Fruit fly (Drosophila melanogaster) S2 (cell line): ENCODE data around the gene Glys.

Experiments used
- CG8478 ChIP-seq: fragments of >200 bp; optimal IDR thresholded peaks from 2 replicates; lab custom pipeline; 2018
- CTCF ChIP-seq, 2 experiments: fragments of >200 bp; optimal IDR thresholded peaks; 2 replicates each; lab custom pipeline; 2018

Gene Glys

DNA sequence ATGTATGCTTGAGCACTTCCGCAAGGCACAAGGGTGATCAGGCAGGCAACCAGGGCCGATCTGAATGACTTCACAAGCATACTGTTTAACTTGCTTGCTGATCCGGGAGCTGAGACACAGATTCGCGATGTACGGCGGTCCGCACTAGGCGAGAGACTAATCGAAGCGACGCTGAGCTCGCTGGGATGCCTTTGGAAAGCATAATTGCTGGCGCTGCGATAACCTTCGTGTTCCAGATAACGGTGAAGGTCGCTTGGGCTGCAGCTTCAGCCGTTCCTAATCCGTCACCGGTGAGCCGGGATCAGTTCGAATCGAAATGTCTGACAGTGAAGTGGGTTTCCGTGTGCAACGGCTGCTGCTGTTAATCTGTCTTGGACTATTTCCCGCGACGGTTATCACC lies 10.5 kb downstream of the Glys start, which contains the start of the genes CG6912 and CG3984:
CG6912 (minus strand) TSS at position 159 of the 400 bp plus-strand sequence.
CG3984 (plus strand) TSS at position 303 of the 400 bp plus-strand sequence.
- no peak for TF ChIP-seq CTCF (optimal IDR thresholded peaks at IDR 0.05; lab: Kevin White, UChicago)
- TF ChIP-seq CG8478 (lab: Kevin White, UChicago): no peak

DNA sequence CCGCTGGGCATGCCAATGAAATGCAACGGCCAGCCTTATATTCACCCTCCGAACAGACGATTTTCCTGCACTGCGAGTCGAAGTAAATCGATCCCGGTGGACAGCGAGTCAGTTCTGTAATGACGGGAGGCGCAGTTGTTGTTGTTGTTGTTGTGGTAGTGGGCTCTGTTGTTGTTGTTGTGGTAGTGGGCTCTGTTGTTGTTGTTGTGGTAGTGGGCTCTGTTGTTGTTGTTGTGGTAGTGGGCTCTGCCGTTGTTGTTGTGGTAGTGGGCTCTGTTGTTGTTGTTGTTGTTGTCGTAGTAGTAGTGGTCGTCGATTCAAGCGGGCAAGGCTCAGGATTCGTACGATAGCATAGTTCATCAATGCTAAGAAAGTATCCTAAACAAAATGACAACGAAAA lies 11.3 kb downstream of the Glys start:
- no peak for TF ChIP-seq CTCF (optimal IDR thresholded peaks at IDR 0.05; lab: Kevin White, UChicago)
- TF ChIP-seq CG8478 (lab: Kevin White, UChicago): no peak

DNA sequence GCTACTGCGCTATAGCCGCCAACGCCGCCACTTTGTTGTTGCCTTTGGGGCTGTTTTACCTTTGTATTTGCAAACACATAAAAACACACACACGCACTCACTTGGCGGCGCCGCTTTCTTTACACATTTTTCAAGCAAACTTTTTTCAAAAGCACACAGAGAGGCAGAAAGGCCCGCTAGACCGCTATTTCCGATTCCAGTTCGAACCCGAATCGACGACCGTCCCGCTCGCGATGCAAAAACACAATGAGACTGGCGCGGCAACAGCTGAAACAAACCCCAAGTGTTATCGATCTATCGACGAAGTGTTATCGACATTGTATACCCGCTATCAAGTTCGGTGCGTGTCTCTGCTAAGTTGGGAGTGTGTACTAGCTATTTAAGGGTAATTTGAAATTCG lies 15.7 kb downstream of the Glys start, which contains the start of gene CG42788:
CG42788 (minus strand) TSS at position 250 of the 400 bp plus-strand sequence.
- peak; percentile 30 to 65 for TF ChIP-seq CTCF (optimal IDR thresholded peaks at IDR 0.05; lab: Kevin White, UChicago)
- TF ChIP-seq CG8478 (lab: Kevin White, UChicago): no peak

DNA sequence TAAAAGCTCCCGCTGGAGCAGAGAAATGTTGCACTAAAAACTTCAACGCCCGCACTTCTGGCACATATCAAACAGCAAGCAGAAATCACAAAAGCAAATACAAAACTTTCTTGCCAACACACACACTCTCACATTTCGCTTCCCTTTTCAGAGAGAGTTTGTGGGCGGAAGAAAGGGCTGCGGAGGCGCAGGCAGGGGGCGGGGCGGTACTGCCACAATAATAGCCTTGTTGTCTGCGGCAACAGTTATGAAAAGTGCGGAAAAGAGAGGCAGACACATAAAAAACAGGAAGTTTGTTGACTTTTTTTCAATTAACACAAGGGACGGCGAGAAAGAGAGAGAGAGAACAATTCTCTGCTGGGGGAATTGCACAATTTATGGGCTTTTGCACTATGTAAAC lies 16.5 kb downstream of the Glys start:
- TF ChIP-seq CTCF (optimal IDR thresholded peaks at IDR 0.05; lab: Kevin White, UChicago) (no peak), CG8478 (lab: Kevin White, UChicago) (no peak)

DNA sequence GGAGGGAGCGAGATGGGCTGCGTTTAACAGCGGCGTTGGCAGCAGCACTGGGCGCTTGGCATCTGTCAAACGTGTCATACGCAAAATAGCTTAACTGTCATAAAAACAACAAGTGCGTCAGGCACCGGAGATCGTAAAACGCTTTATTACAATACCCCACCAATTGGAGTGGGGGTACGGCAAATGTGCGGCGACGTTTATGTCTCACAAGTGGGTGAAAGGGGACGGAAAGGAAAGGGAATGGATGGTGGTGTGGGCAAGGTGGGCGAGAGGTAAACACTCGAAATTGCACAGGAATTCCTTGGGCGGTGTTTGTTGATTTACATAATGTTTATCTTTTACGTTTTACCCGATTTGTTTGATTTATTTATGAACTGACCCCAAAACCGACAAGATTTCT lies 17.3 kb downstream of the Glys start:
- TF ChIP-seq CTCF (optimal IDR thresholded peaks at IDR 0.05; lab: Kevin White, UChicago): no peak
- no peak for TF ChIP-seq CG8478 (lab: Kevin White, UChicago)

DNA sequence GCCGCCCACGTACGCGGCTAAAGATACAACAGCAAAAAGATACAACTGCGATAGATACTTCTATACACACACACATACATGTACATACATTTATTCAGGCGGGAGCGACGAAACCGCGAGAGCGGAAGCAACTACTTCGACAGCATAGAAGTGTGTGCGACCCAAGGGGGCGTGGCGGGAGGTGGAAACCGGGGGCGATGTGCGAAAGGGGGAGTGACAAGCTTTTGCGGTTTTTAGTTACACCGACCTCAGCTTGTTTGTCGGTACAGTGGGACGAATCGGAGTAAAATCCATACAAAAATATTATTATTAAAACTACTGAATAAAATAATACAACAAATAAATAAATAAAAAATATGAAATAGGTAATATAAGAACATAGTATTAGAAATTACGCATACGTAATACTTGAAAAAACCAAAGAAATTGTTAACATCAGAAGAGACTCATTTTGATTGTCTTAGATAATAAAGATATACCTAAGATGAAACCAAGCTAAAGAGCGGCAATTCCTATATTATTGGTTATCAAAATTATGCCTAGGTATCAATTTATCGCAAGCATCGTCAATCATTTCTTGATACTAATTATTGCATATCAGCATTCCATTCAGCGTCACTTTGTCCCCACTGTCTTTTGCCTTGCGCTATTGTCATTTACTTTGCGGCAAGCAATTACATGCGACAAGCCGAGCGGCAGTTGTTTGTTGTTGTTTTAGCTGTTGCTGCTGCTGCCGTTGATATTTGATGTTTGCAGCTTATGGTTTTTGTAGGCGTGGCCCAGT lies 18.5 kb downstream of the Glys start:
- no peak for TF ChIP-seq CG8478 (lab: Kevin White, UChicago)
- TF ChIP-seq CTCF (optimal IDR thresholded peaks at IDR 0.05; lab: Kevin White, UChicago): no peak

DNA sequence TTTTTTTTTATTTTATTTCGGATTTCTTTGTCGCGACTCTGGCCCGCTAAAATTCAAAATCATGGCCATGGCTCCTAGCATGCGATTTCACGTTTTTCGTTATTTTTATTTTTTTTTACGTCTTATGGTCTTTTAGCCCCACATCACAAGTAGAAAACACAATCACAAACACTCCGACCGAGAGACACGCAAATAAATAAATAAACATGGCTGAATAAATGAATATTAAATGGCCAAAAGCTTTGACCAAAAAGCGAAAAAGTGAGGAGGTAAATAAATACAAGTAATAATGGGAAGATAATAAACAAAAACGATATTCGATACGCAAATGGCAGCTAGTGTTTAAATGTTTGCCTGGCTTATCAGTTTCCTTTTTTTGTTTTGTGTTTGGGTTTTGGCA lies 19.3 kb downstream of the Glys start:
- TF ChIP-seq CG8478 (lab: Kevin White, UChicago): no peak
- no peak for TF ChIP-seq CTCF (optimal IDR thresholded peaks at IDR 0.05; lab: Kevin White, UChicago)

DNA sequence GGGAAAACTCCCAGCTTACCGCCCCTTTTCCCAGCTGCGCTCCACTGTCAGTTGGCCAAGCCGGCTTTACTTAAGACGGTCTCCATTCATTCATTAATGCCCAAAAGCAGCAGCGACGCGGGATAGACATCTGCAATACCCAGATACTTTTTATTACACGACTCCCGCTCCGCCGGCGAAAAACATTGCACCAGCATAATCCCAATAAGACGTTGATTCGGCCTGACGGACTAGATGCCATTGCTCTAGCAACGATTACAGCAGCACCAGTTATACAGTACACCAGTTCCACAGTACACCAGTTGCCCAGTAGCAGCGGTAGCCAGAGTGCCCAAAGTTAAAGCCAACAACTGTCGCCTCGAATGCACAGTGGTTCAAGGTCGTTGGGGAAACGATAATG lies 21.5 kb downstream of the Glys start:
- TF ChIP-seq CTCF (optimal IDR thresholded peaks at IDR 0.05; lab: Kevin White, UChicago) (no peak), CG8478 (lab: Kevin White, UChicago) (no peak)

DNA sequence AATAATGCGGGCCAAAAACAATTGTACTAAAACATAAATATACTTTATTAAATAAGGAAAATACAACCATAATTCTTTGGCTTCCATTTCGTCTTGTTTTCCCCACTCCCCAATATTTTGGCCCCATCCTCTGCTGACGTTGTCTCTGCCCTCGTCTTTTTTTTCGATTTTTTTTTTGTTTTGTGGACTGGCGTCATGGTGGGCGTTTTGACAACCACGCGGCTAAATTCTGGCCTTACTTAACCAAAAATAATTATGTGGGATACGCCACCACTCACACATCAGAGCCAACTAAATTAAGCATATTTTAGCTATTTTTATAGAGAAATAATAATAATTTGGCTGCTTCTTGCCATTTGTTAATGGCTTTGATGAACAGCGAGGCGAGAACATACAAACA lies 22.8 kb downstream of the Glys start:
- no peak for TF ChIP-seq CG8478 (lab: Kevin White, UChicago)
- TF ChIP-seq CTCF (optimal IDR thresholded peaks at IDR 0.05; lab: Kevin White, UChicago): no peak

DNA sequence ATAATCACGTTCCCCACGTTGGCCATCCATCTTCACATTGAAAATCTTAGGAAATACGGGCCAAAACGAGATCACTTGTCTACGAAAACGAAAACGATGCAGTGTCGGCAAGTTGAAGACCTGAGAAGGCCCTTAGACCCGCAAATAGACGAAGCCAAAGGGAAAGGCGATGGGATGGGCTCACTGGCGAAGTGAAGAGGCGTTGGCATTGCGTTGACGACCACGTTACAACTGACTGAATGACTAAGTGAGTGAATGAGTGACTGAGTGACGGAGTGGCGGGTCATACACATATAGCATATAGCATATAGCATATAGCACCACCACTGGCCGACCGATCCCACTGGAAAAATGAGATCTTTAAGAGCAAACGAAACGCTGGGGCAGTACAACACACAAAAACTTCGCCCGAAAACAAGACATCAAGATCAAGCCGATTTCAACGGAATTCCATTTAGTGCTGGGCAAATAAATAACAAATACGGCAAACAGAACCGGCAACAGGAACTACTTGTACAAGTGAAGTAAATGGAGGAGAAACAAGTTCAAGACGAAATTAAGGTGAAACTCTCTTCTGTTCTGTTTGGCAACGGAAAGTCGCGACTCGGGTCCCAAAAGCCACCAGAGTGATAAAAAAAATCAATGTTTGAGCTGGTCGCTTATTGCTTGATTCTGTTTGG lies 24.2 kb downstream of the Glys start:
- TF ChIP-seq CTCF (optimal IDR thresholded peaks at IDR 0.05; lab: Kevin White, UChicago) (no peak), CG8478 (lab: Kevin White, UChicago) (no peak)

DNA sequence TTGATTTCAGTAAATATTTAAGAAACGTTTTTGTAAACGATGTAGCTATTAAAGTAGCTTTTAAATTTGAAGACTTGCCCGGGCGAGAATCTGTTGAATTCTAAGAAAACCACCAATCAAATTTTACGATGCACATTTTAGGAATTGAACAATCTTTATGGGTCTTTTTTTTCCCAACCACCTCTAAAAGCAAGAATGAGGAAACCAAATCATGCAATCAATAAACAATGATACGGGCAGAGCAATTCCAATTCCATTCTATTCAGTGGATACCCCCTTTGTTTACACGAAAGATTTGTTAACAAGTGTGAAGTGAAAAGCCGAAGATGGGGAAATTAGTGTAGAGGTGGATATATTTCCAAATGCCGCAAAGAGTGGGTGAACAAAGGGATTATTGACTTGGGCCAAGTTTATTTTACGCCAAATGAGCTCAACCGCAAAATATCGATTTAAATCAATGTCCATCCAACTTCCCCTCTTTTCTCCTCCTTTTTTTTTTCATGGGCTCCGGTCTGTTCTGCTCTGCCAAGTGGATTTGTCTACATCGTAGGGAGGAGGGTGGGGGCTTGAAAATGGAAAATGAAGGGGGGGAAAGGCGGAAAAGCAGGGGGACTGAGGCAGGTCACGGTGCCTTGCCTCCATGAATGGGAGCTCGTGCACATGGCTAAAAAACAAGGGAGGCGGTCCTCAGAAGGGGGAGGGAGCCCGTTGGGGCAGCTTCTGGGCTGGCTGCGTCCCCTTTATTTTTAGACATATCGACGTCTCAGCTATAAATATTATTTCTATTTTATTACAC lies 25.5 kb downstream of the Glys start:
- TF ChIP-seq CTCF (optimal IDR thresholded peaks at IDR 0.05; lab: Kevin White, UChicago) (no peak), CG8478 (lab: Kevin White, UChicago) (no peak)

DNA sequence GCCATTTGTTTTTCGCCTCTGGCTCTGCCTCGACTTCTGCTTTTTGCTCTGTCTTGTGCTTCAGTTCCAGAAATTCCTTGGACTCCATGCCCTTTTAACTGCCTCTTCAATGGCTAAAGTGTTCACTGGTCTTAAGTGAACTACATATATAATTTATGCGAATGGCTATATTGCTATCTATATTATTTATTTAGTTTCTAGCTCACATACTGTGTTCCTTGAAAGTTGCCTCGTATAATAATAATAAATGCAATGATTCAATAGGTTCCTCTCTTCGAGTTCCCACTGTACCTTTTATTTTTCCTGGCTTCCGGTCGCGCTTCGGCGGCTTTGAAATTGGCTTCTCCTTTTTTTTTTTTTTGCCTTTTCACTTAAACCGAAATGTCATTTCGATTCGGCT lies 27.6 kb downstream of the Glys start:
- no peak for TF ChIP-seq CTCF (optimal IDR thresholded peaks at IDR 0.05; lab: Kevin White, UChicago)
- no peak for TF ChIP-seq CG8478 (lab: Kevin White, UChicago)

DNA sequence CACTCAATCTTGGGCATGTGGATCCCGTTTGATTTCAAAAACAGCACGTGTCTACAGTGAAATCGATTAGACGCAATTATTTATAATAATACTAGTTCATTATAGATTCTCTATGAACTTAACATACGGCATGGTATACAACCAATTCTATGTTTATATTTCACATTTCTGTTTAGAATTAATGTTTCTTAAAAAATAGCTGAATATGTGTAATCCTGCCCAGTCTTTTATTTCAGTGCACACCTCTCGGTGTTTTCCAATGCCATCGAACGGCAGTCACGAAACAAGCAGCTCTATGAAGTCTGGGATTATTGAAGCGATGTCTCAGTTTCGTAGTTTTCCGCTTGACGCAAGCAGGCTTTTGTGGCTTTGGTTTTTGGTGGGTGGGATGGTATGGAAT lies 29.6 kb downstream of the Glys start:
- TF ChIP-seq CTCF (optimal IDR thresholded peaks at IDR 0.05; lab: Kevin White, UChicago): no peak
- TF ChIP-seq CG8478 (lab: Kevin White, UChicago): no peak

DNA sequence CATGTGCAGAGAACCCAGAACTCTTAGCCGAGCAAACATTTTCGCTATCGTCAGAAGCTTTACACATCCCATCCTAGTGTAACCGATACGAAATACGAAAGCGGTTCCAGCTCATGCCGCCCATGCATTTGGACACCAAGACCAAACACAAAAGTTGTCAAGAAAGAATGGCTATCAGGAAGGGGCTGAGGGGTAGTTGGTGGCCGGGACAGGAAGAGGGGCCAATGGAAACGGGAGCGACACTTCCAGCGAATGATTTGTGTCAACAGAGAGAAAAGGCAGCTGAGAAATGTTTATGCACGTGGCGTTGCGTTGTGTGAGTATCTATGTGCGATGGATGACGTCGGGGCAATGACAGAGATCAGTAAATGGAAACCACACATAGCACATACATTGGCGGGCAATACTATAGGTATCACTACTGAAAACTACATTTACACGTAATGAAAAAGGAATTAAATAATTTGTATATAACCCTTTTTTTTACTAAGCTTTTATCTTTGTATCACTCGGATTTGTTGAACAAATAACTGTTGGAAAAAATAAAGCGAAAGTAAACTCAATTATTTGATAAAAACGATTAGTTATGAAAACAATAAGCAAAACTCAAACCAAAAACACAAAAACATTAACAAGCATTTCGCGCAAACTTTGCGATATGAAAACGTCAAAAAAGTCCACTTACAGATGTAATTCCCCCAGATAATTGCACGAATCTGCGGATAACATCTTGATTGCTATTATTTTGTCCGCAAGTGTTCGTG lies 32.7 kb downstream of the Glys start:
- no peak for TF ChIP-seq CTCF (optimal IDR thresholded peaks at IDR 0.05; lab: Kevin White, UChicago)
- TF ChIP-seq CG8478 (lab: Kevin White, UChicago): no peak
